Worm (Caenorhabditis elegans) whole organism, early embryonic: ENCODE results near the gene rec-8.

Experiments used
- B0310.2 ChIP-seq: sonication (generic microtip); optimal IDR thresholded peaks from 2 replicates; lab custom pipeline; 2016; ENCODE audit warnings: mild to moderate bottlenecking, missing genetic modification characterization, missing compliant biosample characterization
- ama-1 ChIP-seq: fragments of 150-350 bp; optimal IDR thresholded peaks from 2 replicates; lab custom pipeline; 2014
- ceh-13 ChIP-seq: fragments of 200-800 bp; sonication (Bioruptor generic); optimal IDR thresholded peaks from 2 replicates; lab custom pipeline; 2018; ENCODE audit warnings: mild to moderate bottlenecking, missing genetic modification characterization, missing compliant biosample characterization
- hmbx-1 ChIP-seq: sonication (generic microtip); optimal IDR thresholded peaks from 2 replicates; lab custom pipeline; 2016; ENCODE audit warnings: mild to moderate bottlenecking, missing genetic modification characterization, missing compliant biosample characterization
- scrt-1 ChIP-seq: fragments of 200-800 bp; sonication (Bioruptor generic); IDR thresholded peaks from 2 replicates; pipeline ENCODE4 v1.3.6; 2022; ENCODE audit warnings: missing genetic modification characterization, missing compliant biosample characterization
- tra-4 ChIP-seq: sonication (generic microtip); optimal IDR thresholded peaks from 2 replicates; lab custom pipeline; 2017; ENCODE audit warnings: missing genetic modification characterization, missing compliant biosample characterization

- no peak for TF ChIP-seq ama-1 (lab: Kevin White, UChicago)
- no peak for TF ChIP-seq scrt-1 (GFP tag; lab: Robert Waterston, UW)
- no peak for TF ChIP-seq tra-4 (tag; lab: Kevin White, UChicago)
- no peak for TF ChIP-seq ceh-13
- no peak for TF ChIP-seq hmbx-1 (tag; lab: Kevin White, UChicago)
- TF ChIP-seq B0310.2 (tag; lab: Kevin White, UChicago): no peak
Observed at ce11 chrIV:13370235-13370739, 17.3 kb upstream of the rec-8 start, which contains the start of the genes rla-2, popl-7 and Y62E10A.24.
